Worm (Caenorhabditis elegans) whole organism, L2 larva: ENCODE data around the gene ubc-13.

Experiments
- aly-2 ChIP-seq: fragments of 150-350 bp; optimal IDR thresholded peaks from 2 replicates; lab custom pipeline; 2014; ENCODE audit warnings: missing biosample characterization, missing genetic modification characterization
- ceh-16 ChIP-seq: fragments of 150-350 bp; optimal IDR thresholded peaks from 2 replicates; lab custom pipeline; 2014; ENCODE audit warnings: missing biosample characterization, missing genetic modification characterization
- ceh-82 ChIP-seq: fragments of 150-350 bp; optimal IDR thresholded peaks from 2 replicates; lab custom pipeline; 2014; ENCODE audit warnings: missing biosample characterization, missing genetic modification characterization
- egl-27 ChIP-seq: sonication (generic microtip); optimal IDR thresholded peaks from 3 replicates; lab custom pipeline; 2017; ENCODE audit warnings: missing biosample characterization, missing genetic modification reagents, missing genetic modification characterization
- elt-1 ChIP-seq: fragments of 150-350 bp; optimal IDR thresholded peaks from 2 replicates; lab custom pipeline; 2014; ENCODE audit warnings: missing biosample characterization, missing genetic modification characterization
- lin-13 ChIP-seq: fragments of 150-350 bp; optimal IDR thresholded peaks from 2 replicates; lab custom pipeline; 2014; ENCODE audit warnings: missing biosample characterization, missing genetic modification reagents, missing genetic modification characterization
- mbf-1 ChIP-seq: sonication (generic microtip); optimal IDR thresholded peaks from 2 replicates; lab custom pipeline; 2017; ENCODE audit warnings: missing biosample characterization, missing genetic modification characterization
- nhr-11 ChIP-seq: fragments of 150-350 bp; optimal IDR thresholded peaks from 2 replicates; lab custom pipeline; 2014; ENCODE audit warnings: missing biosample characterization, missing genetic modification characterization
- nhr-21 ChIP-seq: fragments of 150-350 bp; optimal IDR thresholded peaks from 2 replicates; lab custom pipeline; 2014; ENCODE audit warnings: missing biosample characterization, missing genetic modification characterization
- nhr-237 ChIP-seq: fragments of 150-350 bp; optimal IDR thresholded peaks from 2 replicates; lab custom pipeline; 2014; ENCODE audit warnings: missing biosample characterization, missing genetic modification characterization
- nhr-77 ChIP-seq: fragments of 150-350 bp; optimal IDR thresholded peaks from 2 replicates; lab custom pipeline; 2014; ENCODE audit warnings: missing biosample characterization, missing genetic modification characterization
- skn-1 ChIP-seq: sonication (generic microtip); optimal IDR thresholded peaks from 2 replicates; lab custom pipeline; 2017; ENCODE audit warnings: missing biosample characterization, missing genetic modification characterization
- unc-62 ChIP-seq: fragments of 150-350 bp; optimal IDR thresholded peaks from 2 replicates; lab custom pipeline; 2014; ENCODE audit warnings: missing biosample characterization, missing genetic modification reagents, missing genetic modification characterization
- ztf-4 ChIP-seq: fragments of 150-350 bp; optimal IDR thresholded peaks from 2 replicates; lab custom pipeline; 2014; ENCODE audit warnings: missing biosample characterization, missing genetic modification characterization

DNA sequence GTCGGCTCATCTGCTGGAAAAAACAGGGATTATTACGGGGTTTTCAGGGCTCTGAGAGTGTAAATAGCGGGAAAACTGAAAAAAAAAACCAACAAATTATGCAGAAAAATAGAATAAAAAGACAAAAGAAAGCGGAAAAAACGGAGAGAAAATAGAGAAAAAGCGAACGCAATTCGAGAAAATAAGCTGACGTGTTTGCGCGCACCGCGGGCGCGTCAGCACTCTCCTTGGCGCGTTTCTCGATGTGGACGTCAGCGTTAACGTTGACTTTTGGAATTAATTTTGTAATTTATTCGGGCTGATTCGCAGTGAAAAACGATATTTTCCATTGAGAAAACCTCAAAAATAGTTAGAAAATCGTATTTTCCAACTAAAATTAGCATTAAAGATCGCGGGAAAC is 2.9 kb upstream of the ubc-13 start, which contains the start of gene manf-1:
- TF ChIP-seq lin-13 (GFP tag; lab: Kevin White, UChicago) (peak; percentile 78), ztf-4 (tag; lab: Kevin White, UChicago) (no peak), ceh-16 (tag; lab: Kevin White, UChicago) (peak; percentile 8), mbf-1 (tag; lab: Kevin White, UChicago) (no peak), nhr-237 (no peak), ceh-82 (tag; lab: Kevin White, UChicago) (no peak), skn-1 (peak; percentile 14), nhr-77 (tag; lab: Kevin White, UChicago) (no peak), egl-27 (tag; lab: Kevin White, UChicago) (no peak), aly-2 (tag; lab: Kevin White, UChicago) (no peak), nhr-11 (tag; lab: Kevin White, UChicago) (no peak), unc-62 (GFP tag; lab: Kevin White, UChicago) (no peak), elt-1 (no peak), nhr-21 (tag; lab: Kevin White, UChicago) (peak; percentile 50)
